Worm (Caenorhabditis elegans) whole organism, midembryonic: Measurements from ENCODE around the gene chil-1.

Experiments used
- T22C8.4 ChIP-seq: fragments of 200-800 bp; sonication (Bioruptor generic); IDR thresholded peaks from 2 replicates; pipeline ENCODE4 v1.3.6; 2022; ENCODE audit warnings: missing genetic modification characterization, missing compliant biosample characterization
- cog-1 ChIP-seq: sonication (generic microtip); optimal IDR thresholded peaks from 2 replicates; lab custom pipeline; 2016; ENCODE audit warnings: missing genetic modification characterization, missing compliant biosample characterization
- flt-1 ChIP-seq: fragments of 200-800 bp; sonication (Bioruptor generic); IDR thresholded peaks from 2 replicates; pipeline ENCODE4 v1.3.6; 2022; ENCODE audit warnings: missing genetic modification characterization, missing compliant biosample characterization
- klf-2 ChIP-seq: fragments of 200-800 bp; sonication (Bioruptor generic); conservative IDR thresholded peaks from 2 replicates; pipeline ENCODE4 v1.3.6; 2022; ENCODE audit warnings: missing genetic modification reagents, missing genetic modification characterization, missing compliant biosample characterization
- med-1 ChIP-seq: sonication (generic microtip); optimal IDR thresholded peaks from 2 replicates; lab custom pipeline; 2017; ENCODE audit warnings: missing genetic modification characterization, mild to moderate bottlenecking, missing compliant biosample characterization, antibody characterized with exemption, missing genetic modification reagents; ENCODE audit not compliant: insufficient read depth
- ref-1 ChIP-seq: fragments of 200-800 bp; sonication (Bioruptor generic); conservative IDR thresholded peaks from 2 replicates; pipeline ENCODE4 v1.3.6; 2022; ENCODE audit warnings: missing genetic modification reagents, missing genetic modification characterization, missing compliant biosample characterization
- tab-1 ChIP-seq: fragments of 200-800 bp; sonication (Bioruptor generic); IDR thresholded peaks from 2 replicates; pipeline ENCODE4 v1.3.6; 2022; ENCODE audit warnings: missing genetic modification characterization, missing compliant biosample characterization
- ztf-23 ChIP-seq: fragments of 200-800 bp; sonication (Bioruptor generic); IDR thresholded peaks from 2 replicates; pipeline ENCODE4 v1.3.6; 2022; ENCODE audit warnings: missing genetic modification reagents, missing genetic modification characterization, missing compliant biosample characterization
- ztf-29 ChIP-seq: fragments of 200-800 bp; sonication (Bioruptor generic); IDR thresholded peaks from 2 replicates; pipeline ENCODE4 v1.3.6; 2022; ENCODE audit warnings: missing genetic modification reagents, missing genetic modification characterization, missing compliant biosample characterization

Gene chil-1

DNA sequence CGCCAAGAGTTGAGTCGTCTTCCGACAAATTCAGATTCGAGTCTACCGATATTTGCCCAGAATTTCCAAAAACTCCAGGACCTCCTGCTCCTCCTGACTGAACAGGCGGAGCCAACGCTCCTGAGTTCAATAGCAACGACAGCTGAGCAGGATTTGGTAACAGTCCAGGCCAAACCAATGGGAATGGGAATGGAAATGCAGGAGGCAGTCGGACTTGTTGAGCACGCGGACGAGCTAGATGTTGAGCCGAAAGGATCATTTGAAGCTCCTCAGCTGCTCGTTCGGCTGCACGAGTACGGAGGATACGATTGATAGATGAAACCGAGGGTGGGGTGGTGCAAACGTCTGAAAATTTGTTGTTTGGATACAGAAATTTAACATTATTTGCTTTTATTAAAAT, 39.3 kb downstream of the chil-1 start:
- TF ChIP-seq flt-1: no peak
- TF ChIP-seq ztf-29 (GFP tag; lab: Robert Waterston, UW): no peak
- no peak for TF ChIP-seq med-1 (GFP tag; lab: Kevin White, UChicago)
- TF ChIP-seq cog-1 (tag; lab: Kevin White, UChicago): no peak
- TF ChIP-seq tab-1 (GFP tag; lab: Robert Waterston, UW): no peak
- TF ChIP-seq ztf-23 (GFP tag; lab: Robert Waterston, UW): no peak
- no peak for TF ChIP-seq ref-1 (GFP tag; lab: Robert Waterston, UW)
- TF ChIP-seq klf-2 (GFP tag; lab: Robert Waterston, UW): no peak
- no peak for TF ChIP-seq T22C8.4 (GFP tag; lab: Robert Waterston, UW)
